Fruit fly (Drosophila melanogaster) whole organism, prepupa: ENCODE measurements around the gene CG43350.

Experiments
- Eip75B ChIP-seq: fragments of 200-800 bp; sonication (Bioruptor generic); optimal IDR thresholded peaks from 3 replicates; lab custom pipeline; 2016; ENCODE audit warnings: missing biosample characterization, missing genetic modification characterization
- OdsH ChIP-seq: fragments of 200-800 bp; sonication (Bioruptor generic); optimal IDR thresholded peaks from 3 replicates; lab custom pipeline; 2016; ENCODE audit warnings: missing biosample characterization, missing genetic modification characterization
- Smox ChIP-seq: fragments of 200-800 bp; sonication (Bioruptor generic); optimal IDR thresholded peaks from 3 replicates; lab custom pipeline; 2016; ENCODE audit warnings: missing biosample characterization, missing genetic modification characterization
- cyc ChIP-seq: fragments of 200-800 bp; sonication (Bioruptor generic); optimal IDR thresholded peaks from 3 replicates; lab custom pipeline; 2016; ENCODE audit warnings: missing biosample characterization, missing genetic modification characterization
- fd85E ChIP-seq: fragments of 200-800 bp; sonication (Bioruptor generic); optimal IDR thresholded peaks from 3 replicates; lab custom pipeline; 2016; ENCODE audit warnings: missing biosample characterization, missing genetic modification characterization
- svp ChIP-seq: fragments of 200-800 bp; sonication (Bioruptor generic); peaks from one replicate; lab custom pipeline; 2016; ENCODE audit warnings: missing biosample characterization, missing genetic modification characterization

dm6 chr2L:9330628-9331027 lies 18.7 kb upstream of the CG43350 start, which contains the start of gene Cks30A:
- TF ChIP-seq Smox (no peak), OdsH (no peak), fd85E (GFP tag; lab: Kevin White, UChicago) (no peak), svp (GFP tag; lab: Kevin White, UChicago) (no peak), Eip75B (GFP tag; lab: Kevin White, UChicago) (no peak), cyc (GFP tag; lab: Kevin White, UChicago) (no peak)
